Fruit fly (Drosophila melanogaster) whole organism, embryonic: ENCODE results near the gene CG9926.

ENCODE experiments used
- Atf3 ChIP-seq: fragments of 200-800 bp; sonication (Bioruptor generic); optimal IDR thresholded peaks from 3 replicates; lab custom pipeline; 2016; ENCODE audit warnings: missing biosample characterization, missing genetic modification characterization
- CG15479 ChIP-seq: fragments of 200-800 bp; sonication (Bioruptor generic); optimal IDR thresholded peaks from 3 replicates; lab custom pipeline; 2019; ENCODE audit warnings: missing biosample characterization, mild to moderate bottlenecking, missing genetic modification characterization, moderate library complexity
- CG7963 ChIP-seq: fragments of 200-800 bp; sonication (Bioruptor generic); IDR thresholded peaks from 3 replicates; pipeline ENCODE4 v1.3.6; 2022; ENCODE audit warnings: missing biosample characterization, missing genetic modification characterization; ENCODE audit not compliant: partially characterized antibody
- CG8089 ChIP-seq: fragments of 200-800 bp; sonication (Bioruptor generic); optimal IDR thresholded peaks from 3 replicates; lab custom pipeline; 2016; ENCODE audit warnings: missing biosample characterization, missing genetic modification characterization
- Nf-YC ChIP-seq: fragments of 200-800 bp; optimal IDR thresholded peaks from 3 replicates; lab custom pipeline; 2019; ENCODE audit warnings: missing biosample characterization, mild to moderate bottlenecking, missing genetic modification characterization, moderate library complexity

- TF ChIP-seq Atf3: no peak
- TF ChIP-seq CG15479 (GFP tag; lab: Kevin White, UChicago): no peak
- no peak for TF ChIP-seq Nf-YC (tag; lab: Kevin White, UChicago)
- TF ChIP-seq CG7963 (GFP tag; lab: Robert Waterston, UW): no peak
- TF ChIP-seq CG8089: no peak
Observed at dm6 chr3R:13939353-13940049, 11.4 kb downstream of the CG9926 start.
